Fruit fly (Drosophila melanogaster) whole organism, prepupa: ENCODE results near the gene Exo84.

Experiments used
- Blimp-1 ChIP-seq: fragments of 200-800 bp; sonication (Bioruptor generic); optimal IDR thresholded peaks from 3 replicates; lab custom pipeline; 2017; ENCODE audit warnings: missing biosample characterization, missing genetic modification characterization, mild to moderate bottlenecking, moderate library complexity, missing genetic modification reagents
- CG10631 ChIP-seq: fragments of 200-800 bp; sonication (Bioruptor generic); optimal IDR thresholded peaks from 2 replicates; lab custom pipeline; 2016; ENCODE audit warnings: missing biosample characterization, missing genetic modification characterization
- CG32006 ChIP-seq: fragments of 200-800 bp; sonication (Bioruptor generic); optimal IDR thresholded peaks from 3 replicates; lab custom pipeline; 2017; ENCODE audit warnings: missing biosample characterization, mild to moderate bottlenecking, missing genetic modification characterization

DNA sequence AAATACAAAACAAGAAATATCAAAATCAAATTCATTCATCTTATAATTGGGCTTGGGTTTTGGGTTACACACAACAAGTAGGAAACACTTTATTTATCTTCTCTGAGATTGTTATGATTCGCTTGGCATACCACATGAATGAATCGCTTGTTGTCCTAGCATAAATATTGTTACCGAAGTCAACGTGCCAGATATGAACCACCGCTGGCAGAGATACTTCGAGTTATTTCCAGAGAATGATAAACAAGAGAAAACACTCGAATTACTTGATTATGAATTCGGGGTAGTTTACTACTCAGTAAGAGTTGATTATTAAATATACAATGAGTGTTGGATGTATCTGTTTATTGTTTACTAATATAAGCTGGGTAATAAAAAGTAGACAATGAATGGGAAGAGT lies 40.5 kb downstream of the Exo84 start:
- no peak for TF ChIP-seq CG32006 (GFP tag; lab: Kevin White, UChicago)
- no peak for TF ChIP-seq Blimp-1 (GFP tag; lab: Kevin White, UChicago)
- TF ChIP-seq CG10631 (GFP tag; lab: Kevin White, UChicago) = no peak
